Worm (Caenorhabditis elegans) whole organism, L1 larva: ENCODE measurements around the gene fbxa-141.

ENCODE experiments used
- C16A3.4 ChIP-seq: fragments of 150-350 bp; optimal IDR thresholded peaks from 2 replicates; lab custom pipeline; 2014; ENCODE audit warnings: missing biosample characterization, missing genetic modification characterization
- F16B12.6 ChIP-seq: fragments of 150-350 bp; optimal IDR thresholded peaks from 2 replicates; lab custom pipeline; 2014; ENCODE audit warnings: missing biosample characterization, missing genetic modification characterization
- Y116A8C.19 ChIP-seq: sonication (generic microtip); optimal IDR thresholded peaks from 2 replicates; lab custom pipeline; 2016; ENCODE audit warnings: missing compliant biosample characterization, missing genetic modification characterization, borderline replicate concordance
- aly-2 ChIP-seq: fragments of 150-350 bp; optimal IDR thresholded peaks from 2 replicates; lab custom pipeline; 2014; ENCODE audit warnings: missing biosample characterization, missing genetic modification characterization
- blmp-1 ChIP-seq: fragments of 150-350 bp; optimal IDR thresholded peaks from 2 replicates; lab custom pipeline; 2014; ENCODE audit warnings: missing biosample characterization, missing genetic modification characterization
- ceh-8 ChIP-seq: fragments of 200-800 bp; sonication (Bioruptor generic); optimal IDR thresholded peaks from 2 replicates; lab custom pipeline; 2018; ENCODE audit warnings: mild to moderate bottlenecking, missing genetic modification characterization, moderate library complexity, missing compliant biosample characterization
- ceh-82 ChIP-seq, 3 experiments: fragments of 150-350 bp in 1 of 3; sonication (generic microtip) in 2 of 3; optimal IDR thresholded peaks; 2 replicates each; lab custom pipeline; 2014 to 2017; ENCODE audit warnings: missing biosample characterization in 3 of 3, missing genetic modification characterization in 3 of 3
- ceh-90 ChIP-seq: sonication (generic microtip); optimal IDR thresholded peaks from 2 replicates; lab custom pipeline; 2016; ENCODE audit warnings: missing genetic modification characterization, missing compliant biosample characterization
- dsc-1 ChIP-seq: sonication (generic microtip); optimal IDR thresholded peaks from 2 replicates; lab custom pipeline; 2016; ENCODE audit warnings: mild to moderate bottlenecking, missing genetic modification characterization, missing compliant biosample characterization
- efl-1 ChIP-seq, 4 experiments: fragments of 150-350 bp; optimal IDR thresholded peaks in 3 of 4; peaks in 1 of 4; 1 replicate in 1 of 4; 2 replicates in 3 of 4; lab custom pipeline; 2014; ENCODE audit warnings: missing biosample characterization in 2 of 4, missing genetic modification characterization in 2 of 4, missing genetic modification reagents in 2 of 4
- egl-27 ChIP-seq, 2 experiments: fragments of 150-350 bp in 1 of 2; sonication (generic microtip); optimal IDR thresholded peaks; 3 replicates each; lab custom pipeline; 2017 to 2018; ENCODE audit warnings: missing biosample characterization in 2 of 2, missing genetic modification characterization in 2 of 2, missing genetic modification reagents in 2 of 2
- elt-2 ChIP-seq: sonication (generic microtip); optimal IDR thresholded peaks from 2 replicates; lab custom pipeline; 2016; ENCODE audit warnings: missing genetic modification characterization, mild to moderate bottlenecking, inconsistent platforms, missing compliant biosample characterization, missing genetic modification reagents
- elt-3 ChIP-seq, 6 experiments: fragments of 150-350 bp in 1 of 6; sonication (generic microtip); optimal IDR thresholded peaks; 2 replicates each; lab custom pipeline; 2017 to 2018; ENCODE audit warnings: missing biosample characterization in 6 of 6, missing genetic modification characterization in 6 of 6, inconsistent platforms in 1 of 6
- fkh-4 ChIP-seq: sonication (generic microtip); optimal IDR thresholded peaks from 2 replicates; lab custom pipeline; 2016; ENCODE audit warnings: missing compliant biosample characterization, missing genetic modification characterization, borderline replicate concordance
- fkh-8 ChIP-seq: sonication (generic microtip); optimal IDR thresholded peaks from 2 replicates; lab custom pipeline; 2016; ENCODE audit warnings: mild to moderate bottlenecking, missing genetic modification characterization, missing compliant biosample characterization
- hlh-4 ChIP-seq: sonication (generic microtip); optimal IDR thresholded peaks from 2 replicates; lab custom pipeline; 2016; ENCODE audit warnings: mild to moderate bottlenecking, missing genetic modification characterization, missing compliant biosample characterization
- irx-1 ChIP-seq: sonication (generic microtip); optimal IDR thresholded peaks from 2 replicates; lab custom pipeline; 2016; ENCODE audit warnings: missing genetic modification characterization, missing compliant biosample characterization
- lin-14 ChIP-seq: fragments of 200-800 bp; sonication (Bioruptor generic); optimal IDR thresholded peaks from 2 replicates; lab custom pipeline; 2018; ENCODE audit warnings: mild to moderate bottlenecking, missing genetic modification characterization, moderate library complexity, missing compliant biosample characterization
- lin-15B ChIP-seq: fragments of 150-350 bp; sonication (generic microtip); optimal IDR thresholded peaks from 3 replicates; lab custom pipeline; 2014; ENCODE audit warnings: missing biosample characterization, missing genetic modification characterization
- lin-35 ChIP-seq, 2 experiments: fragments of 150-350 bp; optimal IDR thresholded peaks; 2 replicates each; lab custom pipeline; 2014; ENCODE audit warnings: missing biosample characterization in 2 of 2, missing genetic modification characterization in 2 of 2, missing genetic modification reagents in 2 of 2
- lsy-2 ChIP-seq, 2 experiments: fragments of 150-350 bp; optimal IDR thresholded peaks; 2 replicates each; lab custom pipeline; 2014; ENCODE audit warnings: missing biosample characterization in 2 of 2, missing genetic modification characterization in 2 of 2
- mab-9 ChIP-seq: fragments of 200-800 bp; sonication (Bioruptor generic); IDR thresholded peaks from 2 replicates; pipeline ENCODE4 v1.3.6; 2022; ENCODE audit warnings: missing genetic modification reagents, missing genetic modification characterization, missing compliant biosample characterization
- mdl-1 ChIP-seq, 2 experiments: fragments of 150-350 bp; optimal IDR thresholded peaks; 2 replicates each; lab custom pipeline; 2014 to 2017; ENCODE audit warnings: missing biosample characterization in 2 of 2, missing genetic modification characterization in 2 of 2, inconsistent platforms in 1 of 2
- mef-2 ChIP-seq: fragments of 150-350 bp; optimal IDR thresholded peaks from 2 replicates; lab custom pipeline; 2014; ENCODE audit warnings: missing biosample characterization, missing genetic modification characterization
- mep-1 ChIP-seq: fragments of 150-350 bp; optimal IDR thresholded peaks from 2 replicates; lab custom pipeline; 2014; ENCODE audit warnings: missing biosample characterization, missing genetic modification characterization
- nhr-12 ChIP-seq: sonication (generic microtip); optimal IDR thresholded peaks from 2 replicates; lab custom pipeline; 2017; ENCODE audit warnings: missing biosample characterization, missing genetic modification characterization
- nhr-19 ChIP-seq: fragments of 200-800 bp; sonication (Bioruptor generic); conservative IDR thresholded peaks from 2 replicates; pipeline ENCODE4 v1.3.6; 2022; ENCODE audit warnings: missing genetic modification characterization, missing compliant biosample characterization
- nhr-20 ChIP-seq: sonication (generic microtip); optimal IDR thresholded peaks from 2 replicates; lab custom pipeline; 2016; ENCODE audit warnings: mild to moderate bottlenecking, missing genetic modification characterization, missing compliant biosample characterization
- nhr-237 ChIP-seq: fragments of 150-350 bp; optimal IDR thresholded peaks from 2 replicates; lab custom pipeline; 2014; ENCODE audit warnings: missing biosample characterization, missing genetic modification characterization
- nhr-71 ChIP-seq: sonication (generic microtip); optimal IDR thresholded peaks from 2 replicates; lab custom pipeline; 2016; ENCODE audit warnings: mild to moderate bottlenecking, missing genetic modification characterization, moderate library complexity, missing compliant biosample characterization
- nhr-85 ChIP-seq: sonication (generic microtip); peaks from one replicate; lab custom pipeline; 2016; ENCODE audit warnings: missing genetic modification characterization, inconsistent platforms, missing compliant biosample characterization
- nhr-90 ChIP-seq: sonication (generic microtip); optimal IDR thresholded peaks from 2 replicates; lab custom pipeline; 2016; ENCODE audit warnings: mild to moderate bottlenecking, missing genetic modification characterization, missing compliant biosample characterization; ENCODE audit not compliant: poor library complexity
- pag-3 ChIP-seq: sonication (generic microtip); optimal IDR thresholded peaks from 2 replicates; lab custom pipeline; 2017; ENCODE audit warnings: missing genetic modification characterization, mild to moderate bottlenecking, missing compliant biosample characterization, antibody characterized with exemption, borderline replicate concordance; ENCODE audit not compliant: insufficient read depth
- pax-3 ChIP-seq: fragments of 200-800 bp; sonication (Bioruptor generic); optimal IDR thresholded peaks from 2 replicates; lab custom pipeline; 2018; ENCODE audit warnings: mild to moderate bottlenecking, missing genetic modification characterization, moderate library complexity, missing compliant biosample characterization
- pqm-1 ChIP-seq: sonication (generic microtip); optimal IDR thresholded peaks from 3 replicates; lab custom pipeline; 2017; ENCODE audit warnings: missing biosample characterization, missing genetic modification characterization
- rnt-1 ChIP-seq: sonication (generic microtip); optimal IDR thresholded peaks from 2 replicates; lab custom pipeline; 2016; ENCODE audit warnings: mild to moderate bottlenecking, missing genetic modification characterization, moderate library complexity, missing compliant biosample characterization
- snpc-4 ChIP-seq: fragments of 150-350 bp; optimal IDR thresholded peaks from 2 replicates; lab custom pipeline; 2014; ENCODE audit warnings: missing biosample characterization, missing genetic modification characterization
- sox-4 ChIP-seq: sonication (generic microtip); optimal IDR thresholded peaks from 2 replicates; lab custom pipeline; 2016; ENCODE audit warnings: missing genetic modification characterization, missing compliant biosample characterization
- tbx-2 ChIP-seq: sonication (generic microtip); optimal IDR thresholded peaks from 2 replicates; lab custom pipeline; 2016; ENCODE audit warnings: missing genetic modification characterization, missing compliant biosample characterization
- tlp-1 ChIP-seq: fragments of 150-350 bp; optimal IDR thresholded peaks from 2 replicates; lab custom pipeline; 2014; ENCODE audit warnings: missing biosample characterization, missing genetic modification characterization
- unc-130 ChIP-seq: fragments of 150-350 bp; optimal IDR thresholded peaks from 2 replicates; lab custom pipeline; 2017; ENCODE audit warnings: missing biosample characterization, missing genetic modification characterization, inconsistent platforms
- unc-30 ChIP-seq: sonication (generic microtip); optimal IDR thresholded peaks from 2 replicates; lab custom pipeline; 2017; ENCODE audit warnings: missing biosample characterization, missing genetic modification characterization
- unc-62 ChIP-seq: fragments of 150-350 bp; optimal IDR thresholded peaks from 2 replicates; lab custom pipeline; 2014; ENCODE audit warnings: missing biosample characterization, missing genetic modification reagents, missing genetic modification characterization
- unc-86 ChIP-seq: sonication (generic microtip); optimal IDR thresholded peaks from 2 replicates; lab custom pipeline; 2016; ENCODE audit warnings: missing genetic modification characterization, missing compliant biosample characterization
- unc-98 ChIP-seq: fragments of 200-800 bp; sonication (Bioruptor generic); IDR thresholded peaks from 2 replicates; pipeline ENCODE4 v1.3.6; 2022; ENCODE audit warnings: missing genetic modification characterization, missing compliant biosample characterization
- vab-15 ChIP-seq: sonication (generic microtip); optimal IDR thresholded peaks from 2 replicates; lab custom pipeline; 2017; ENCODE audit warnings: missing genotype, mild to moderate bottlenecking, missing genetic modification characterization, missing compliant biosample characterization
- xbp-1 ChIP-seq: sonication (generic microtip); optimal IDR thresholded peaks from 2 replicates; lab custom pipeline; 2016; ENCODE audit warnings: missing genetic modification characterization, missing compliant biosample characterization
- zip-4 ChIP-seq: fragments of 200-800 bp; sonication (Bioruptor generic); optimal IDR thresholded peaks from 2 replicates; lab custom pipeline; 2018; ENCODE audit warnings: mild to moderate bottlenecking, missing genetic modification characterization, moderate library complexity, missing compliant biosample characterization
- ztf-11 ChIP-seq, 2 experiments: sonication (generic microtip); optimal IDR thresholded peaks; 2 replicates each; lab custom pipeline; 2016 to 2017; ENCODE audit warnings: missing genetic modification characterization in 2 of 2, missing biosample characterization in 1 of 2, missing compliant biosample characterization in 1 of 2

The fbxa-141 gene

ce11 chrX:14502116-14502587 lies 10.6 kb downstream of the fbxa-141 start (continued):
- no peak for TF ChIP-seq Y116A8C.19 (tag; lab: Kevin White, UChicago)
- TF ChIP-seq dsc-1 = no peak
- TF ChIP-seq blmp-1 = peak; percentile 60
- peak; percentile 28 for TF ChIP-seq pqm-1 (tag; lab: Kevin White, UChicago)
- peak; percentile 69 for TF ChIP-seq irx-1 (tag; lab: Kevin White, UChicago)
- TF ChIP-seq xbp-1 (tag; lab: Kevin White, UChicago) = no peak
- peak; percentile 74 for TF ChIP-seq nhr-19 (GFP tag; lab: Robert Waterston, UW)
- no peak for TF ChIP-seq unc-62 (GFP tag; lab: Kevin White, UChicago)
- no peak for TF ChIP-seq nhr-12 (tag; lab: Kevin White, UChicago)
- peak; percentile 36 for TF ChIP-seq unc-130 (tag; lab: Kevin White, UChicago)
- peak in 5 of 6 experiments; percentile 2 to 93 (median 49) for TF ChIP-seq elt-3 (tag; optimal IDR thresholded peaks at IDR 0.05; lab: Kevin White, UChicago)
- no peak for TF ChIP-seq pag-3 (tag; lab: Kevin White, UChicago)
- TF ChIP-seq unc-30 (tag; lab: Kevin White, UChicago) = no peak
- peak; percentile 52 for TF ChIP-seq tbx-2 (tag; lab: Kevin White, UChicago)
- TF ChIP-seq mep-1 = peak; percentile 56
- no peak for TF ChIP-seq ceh-82 (tag; optimal IDR thresholded peaks at IDR 0.05; lab: Kevin White, UChicago)
- TF ChIP-seq C16A3.4 = peak; percentile 27
- TF ChIP-seq zip-4 (GFP tag; lab: Kevin White, UChicago) = no peak
- peak; percentile 96 for TF ChIP-seq elt-2 (tag; lab: Kevin White, UChicago)
- no peak for TF ChIP-seq ztf-11 (tag; optimal IDR thresholded peaks at IDR 0.05; lab: Kevin White, UChicago)
- TF ChIP-seq aly-2 (tag; lab: Kevin White, UChicago) = no peak
- TF ChIP-seq mab-9 (GFP tag; lab: Robert Waterston, UW) = 0 out of 2 replicates have a peak, but pooled peaks have one; percentile 17
- TF ChIP-seq vab-15 (tag; lab: Kevin White, UChicago) = no peak
- TF ChIP-seq lin-35 (GFP tag; optimal IDR thresholded peaks at IDR 0.05; lab: Kevin White, UChicago) = peak in 1 of 2 experiments; percentile 83
- peak; percentile 86 for TF ChIP-seq nhr-90 (tag; lab: Kevin White, UChicago)
- no peak for TF ChIP-seq lin-15B (tag; lab: Kevin White, UChicago)
- TF ChIP-seq nhr-85 (tag; lab: Kevin White, UChicago) = peak; percentile 98
- TF ChIP-seq hlh-4 (tag; lab: Kevin White, UChicago) = no peak
- TF ChIP-seq efl-1 (optimal IDR thresholded peaks at IDR 0.05; lab: Kevin White, UChicago) = peak in 1 of 2 experiments; percentile 12
- TF ChIP-seq efl-1 (GFP tag; optimal IDR thresholded peaks at IDR 0.05 in 1 of 2; lab: Kevin White, UChicago) = peak in 1 of 2 experiments; percentile 67
- peak in 1 of 2 experiments; percentile 78 for TF ChIP-seq mdl-1 (tag; optimal IDR thresholded peaks at IDR 0.05; lab: Kevin White, UChicago)
- TF ChIP-seq unc-98 = no peak
- no peak for TF ChIP-seq fkh-8 (tag; lab: Kevin White, UChicago)
- TF ChIP-seq egl-27 (tag; optimal IDR thresholded peaks at IDR 0.05; lab: Kevin White, UChicago) = no peak
- TF ChIP-seq rnt-1 (tag; lab: Kevin White, UChicago) = peak; percentile 10
- TF ChIP-seq tlp-1 (tag; lab: Kevin White, UChicago) = peak; percentile 80
- no peak for TF ChIP-seq mef-2 (tag; lab: Kevin White, UChicago)
- no peak for TF ChIP-seq sox-4 (tag; lab: Kevin White, UChicago)
- TF ChIP-seq ceh-90 (tag; lab: Kevin White, UChicago) = no peak

DNA sequence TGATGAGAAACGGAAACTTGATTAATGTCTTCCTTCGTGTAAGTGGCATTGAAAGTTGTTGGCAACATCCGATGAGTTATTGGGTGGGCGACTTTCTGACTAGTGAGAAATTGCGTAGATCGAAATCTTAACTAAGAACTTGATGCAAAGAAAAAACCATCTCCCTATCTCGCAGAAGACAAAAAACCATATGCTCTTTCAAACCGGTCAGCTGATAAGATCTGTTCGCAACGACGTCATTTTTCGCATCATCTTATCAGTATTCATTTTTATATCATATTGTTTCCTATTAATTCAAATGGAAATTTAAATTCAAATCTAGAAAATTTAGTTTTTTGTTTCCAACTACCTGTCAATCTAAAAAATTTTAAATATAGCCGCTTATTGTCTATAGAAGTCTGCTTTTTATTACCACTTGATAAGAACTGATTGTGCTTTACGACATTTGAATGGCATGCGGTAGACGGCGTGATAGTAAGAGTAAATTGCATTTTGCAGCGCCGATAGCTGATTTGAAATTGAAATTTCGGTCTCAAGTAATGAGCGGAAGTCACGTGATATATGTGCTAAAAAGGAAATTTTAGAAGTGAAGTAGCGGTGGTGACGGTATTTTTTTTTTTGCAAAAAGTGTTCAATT lies 12.2 kb downstream of the fbxa-141 start:
- TF ChIP-seq ceh-8 = no peak
- peak; percentile 70 for TF ChIP-seq lin-14
- TF ChIP-seq elt-3 (tag; optimal IDR thresholded peaks at IDR 0.05; lab: Kevin White, UChicago) = peak in 4 of 6 experiments; percentile 8 to 39 (median 14)
- peak; percentile 95 for TF ChIP-seq elt-2 (tag; lab: Kevin White, UChicago)
- TF ChIP-seq nhr-19 (GFP tag; lab: Robert Waterston, UW) = peak; percentile 7; the same call in 1 of the 2 replicates
- TF ChIP-seq nhr-71 (tag; lab: Kevin White, UChicago) = peak; percentile 69
- TF ChIP-seq blmp-1 = peak; percentile 76
- no peak for TF ChIP-seq snpc-4
- peak; percentile 98 for TF ChIP-seq nhr-85 (tag; lab: Kevin White, UChicago)
- TF ChIP-seq rnt-1 (tag; lab: Kevin White, UChicago) = peak; percentile 46
- TF ChIP-seq unc-86 = no peak
- TF ChIP-seq lsy-2 (tag; optimal IDR thresholded peaks at IDR 0.05; lab: Kevin White, UChicago) = peak in 1 of 2 experiments; percentile 10
- no peak for TF ChIP-seq fkh-4 (tag; lab: Kevin White, UChicago)
- TF ChIP-seq lin-35 (GFP tag; optimal IDR thresholded peaks at IDR 0.05; lab: Kevin White, UChicago) = peak; percentile 8 to 31
- TF ChIP-seq pax-3 (tag; lab: Kevin White, UChicago) = peak; percentile 23
- TF ChIP-seq unc-98 = no peak
- no peak for TF ChIP-seq nhr-237 (tag; lab: Kevin White, UChicago)
- TF ChIP-seq nhr-20 (tag; lab: Kevin White, UChicago) = peak; percentile 72
- no peak for TF ChIP-seq F16B12.6
